Fruit fly (Drosophila melanogaster) whole organism, embryonic: ENCODE results near the gene Apoltp.

Experiments used
- Adf1 ChIP-seq: fragments of 200-800 bp; sonication (Bioruptor generic); IDR thresholded peaks from 2 replicates; pipeline ENCODE4 v1.3.6; 2022; ENCODE audit warnings: missing biosample characterization, missing genetic modification characterization
- Atf6 ChIP-seq: fragments of 200-800 bp; sonication (Bioruptor generic); IDR thresholded peaks from 2 replicates; pipeline ENCODE4 v1.3.6; 2022; ENCODE audit warnings: missing biosample characterization, missing genetic modification characterization
- B-H1 ChIP-seq: fragments of 200-800 bp; sonication (Bioruptor generic); IDR thresholded peaks from 3 replicates; pipeline ENCODE4 v1.3.6; 2022; ENCODE audit warnings: missing biosample characterization, missing genetic modification characterization
- BtbVII ChIP-seq: fragments of 200-800 bp; sonication (Bioruptor generic); optimal IDR thresholded peaks from 3 replicates; lab custom pipeline; 2017; ENCODE audit warnings: missing biosample characterization, mild to moderate bottlenecking, missing genetic modification characterization
- CG10321 ChIP-seq: fragments of 200-800 bp; sonication (Bioruptor generic); IDR thresholded peaks from 2 replicates; pipeline ENCODE4 v1.3.6; 2022; ENCODE audit warnings: missing biosample characterization, missing genetic modification characterization
- CG10462 ChIP-seq: fragments of 200-800 bp; sonication (Bioruptor generic); optimal IDR thresholded peaks from 2 replicates; lab custom pipeline; 2016; ENCODE audit warnings: missing biosample characterization, missing genetic modification characterization
- CG10543 ChIP-seq: fragments of 200-800 bp; sonication (Bioruptor generic); optimal IDR thresholded peaks from 3 replicates; lab custom pipeline; 2017; ENCODE audit warnings: missing biosample characterization, mild to moderate bottlenecking, missing genetic modification characterization, moderate library complexity
- CG11247 ChIP-seq: fragments of 200-800 bp; sonication (Bioruptor generic); IDR thresholded peaks from 2 replicates; pipeline ENCODE4 v1.3.6; 2022; ENCODE audit warnings: missing biosample characterization, missing genetic modification characterization
- CG14014 ChIP-seq: fragments of 200-800 bp; sonication (Bioruptor generic); IDR thresholded peaks from 2 replicates; pipeline ENCODE4 v1.3.6; 2022; ENCODE audit warnings: missing biosample characterization, missing genetic modification characterization
- CG15073 ChIP-seq: fragments of 200-800 bp; sonication (Bioruptor generic); optimal IDR thresholded peaks from 2 replicates; lab custom pipeline; 2016; ENCODE audit warnings: missing biosample characterization, missing genetic modification characterization
- CG15514 ChIP-seq: fragments of 200-800 bp; sonication (Bioruptor generic); optimal IDR thresholded peaks from 3 replicates; lab custom pipeline; 2017; ENCODE audit warnings: missing biosample characterization, missing genetic modification characterization, mild to moderate bottlenecking, moderate library complexity, missing genetic modification reagents
- CG1647 ChIP-seq: fragments of 200-800 bp; sonication (Bioruptor generic); optimal IDR thresholded peaks from 3 replicates; lab custom pipeline; 2016; ENCODE audit warnings: missing biosample characterization, missing genetic modification characterization
- CG17359 ChIP-seq: fragments of 200-800 bp; sonication (Bioruptor generic); optimal IDR thresholded peaks from 3 replicates; lab custom pipeline; 2018; ENCODE audit warnings: missing biosample characterization, mild to moderate bottlenecking, missing genetic modification characterization, moderate library complexity
- CG30403 ChIP-seq: fragments of 200-800 bp; sonication (Bioruptor generic); optimal IDR thresholded peaks from 3 replicates; lab custom pipeline; 2016; ENCODE audit warnings: missing biosample characterization, missing genetic modification characterization
- CG3281 ChIP-seq: fragments of 200-800 bp; sonication (Bioruptor generic); optimal IDR thresholded peaks from 3 replicates; lab custom pipeline; 2017; ENCODE audit warnings: missing biosample characterization, mild to moderate bottlenecking, missing genetic modification characterization
- CG4282 ChIP-seq: fragments of 200-800 bp; sonication (Bioruptor generic); optimal IDR thresholded peaks from 2 replicates; lab custom pipeline; 2016; ENCODE audit warnings: missing biosample characterization, missing genetic modification characterization
- CG4404 ChIP-seq: fragments of 200-800 bp; sonication (Bioruptor generic); IDR thresholded peaks from 2 replicates; pipeline ENCODE4 v1.3.6; 2022; ENCODE audit warnings: missing biosample characterization, missing genetic modification characterization
- CG4854 ChIP-seq: fragments of 200-800 bp; sonication (Bioruptor generic); optimal IDR thresholded peaks from 2 replicates; lab custom pipeline; 2016; ENCODE audit warnings: missing biosample characterization, missing genetic modification characterization, inconsistent platforms
- CG8290 ChIP-seq, 3 experiments: fragments of 200-800 bp; sonication (Bioruptor generic); optimal IDR thresholded peaks; 2 replicates each; lab custom pipeline; 2016 to 2019; ENCODE audit warnings: missing biosample characterization in 3 of 3, missing genetic modification characterization in 3 of 3, mild to moderate bottlenecking in 2 of 3, moderate library complexity in 1 of 3
- Deaf1 ChIP-seq: fragments of 200-800 bp; optimal IDR thresholded peaks from 3 replicates; lab custom pipeline; 2019; ENCODE audit warnings: missing biosample characterization, mild to moderate bottlenecking, missing genetic modification characterization, moderate library complexity
- Fer3 ChIP-seq: fragments of 200-800 bp; sonication (Bioruptor generic); optimal IDR thresholded peaks from 2 replicates; lab custom pipeline; 2018; ENCODE audit warnings: missing biosample characterization, mild to moderate bottlenecking, missing genetic modification characterization, moderate library complexity
- HLH3B ChIP-seq: fragments of 200-800 bp; sonication (Bioruptor generic); IDR thresholded peaks from 2 replicates; pipeline ENCODE4 v1.3.6; 2022; ENCODE audit warnings: missing biosample characterization, missing genetic modification characterization
- HmgD ChIP-seq: fragments of 200-800 bp; sonication (Bioruptor generic); optimal IDR thresholded peaks from 3 replicates; lab custom pipeline; 2016; ENCODE audit warnings: missing biosample characterization, missing genetic modification characterization
- Hr51 ChIP-seq, 2 experiments: fragments of 200-800 bp; sonication (Bioruptor generic); optimal IDR thresholded peaks; 2 replicates in 1 of 2; 3 replicates in 1 of 2; lab custom pipeline; 2016 to 2018; ENCODE audit warnings: missing biosample characterization in 2 of 2, missing genetic modification characterization in 2 of 2, mild to moderate bottlenecking in 1 of 2, moderate library complexity in 1 of 2
- Med ChIP-seq: fragments of 200-800 bp; sonication (Bioruptor generic); peaks from one replicate; lab custom pipeline; 2016; ENCODE audit warnings: missing biosample characterization, missing genetic modification characterization, mild to moderate bottlenecking, inconsistent platforms, moderate library complexity
- Neu2 ChIP-seq: fragments of 200-800 bp; sonication (Bioruptor generic); optimal IDR thresholded peaks from 3 replicates; lab custom pipeline; 2016; ENCODE audit warnings: missing biosample characterization, missing genetic modification characterization, borderline replicate concordance
- Nf-YC ChIP-seq: fragments of 200-800 bp; optimal IDR thresholded peaks from 3 replicates; lab custom pipeline; 2019; ENCODE audit warnings: missing biosample characterization, mild to moderate bottlenecking, missing genetic modification characterization, moderate library complexity
- Oli ChIP-seq: fragments of 200-800 bp; sonication (Bioruptor generic); optimal IDR thresholded peaks from 2 replicates; lab custom pipeline; 2018; ENCODE audit warnings: missing biosample characterization, mild to moderate bottlenecking, missing genetic modification characterization, moderate library complexity
- Pdp1 ChIP-seq, 2 experiments: fragments of 200-800 bp; sonication (Bioruptor generic); optimal IDR thresholded peaks; 3 replicates each; lab custom pipeline; 2016; ENCODE audit warnings: missing biosample characterization in 2 of 2, missing genetic modification characterization in 2 of 2, mild to moderate bottlenecking in 1 of 2, moderate library complexity in 1 of 2
- Rfx ChIP-seq: fragments of 200-800 bp; sonication (Bioruptor generic); IDR thresholded peaks from 2 replicates; pipeline ENCODE4 v1.3.6; 2022; ENCODE audit warnings: missing biosample characterization, missing genetic modification characterization
- Sry-δ ChIP-seq: fragments of 200-800 bp; sonication (Bioruptor generic); optimal IDR thresholded peaks from 2 replicates; lab custom pipeline; 2016; ENCODE audit warnings: missing biosample characterization, missing genetic modification characterization
- chinmo ChIP-seq: fragments of 200-800 bp; sonication (Bioruptor generic); IDR thresholded peaks from 4 replicates; pipeline ENCODE4 v1.3.6; 2022; ENCODE audit warnings: missing biosample characterization, missing genetic modification characterization; ENCODE audit not compliant: partially characterized antibody
- ci ChIP-seq: fragments of 200-800 bp; sonication (Bioruptor generic); IDR thresholded peaks from 3 replicates; pipeline ENCODE4 v1.3.6; 2022; ENCODE audit warnings: missing biosample characterization, missing genetic modification characterization
- corto ChIP-seq: fragments of 200-800 bp; sonication (Bioruptor generic); optimal IDR thresholded peaks from 2 replicates; lab custom pipeline; 2016; ENCODE audit warnings: missing biosample characterization, mild to moderate bottlenecking, missing genetic modification characterization, moderate library complexity
- dan ChIP-seq: fragments of 200-800 bp; sonication (Bioruptor generic); IDR thresholded peaks from 2 replicates; pipeline ENCODE4 v1.3.6; 2022; ENCODE audit warnings: missing biosample characterization, missing genetic modification characterization
- dmrt99B ChIP-seq: fragments of 200-800 bp; sonication (Bioruptor generic); optimal IDR thresholded peaks from 2 replicates; lab custom pipeline; 2018; ENCODE audit warnings: missing biosample characterization, mild to moderate bottlenecking, missing genetic modification characterization, moderate library complexity
- dysf ChIP-seq: fragments of 200-800 bp; sonication (Bioruptor generic); IDR thresholded peaks from 3 replicates; pipeline ENCODE4 v1.3.6; 2022; ENCODE audit warnings: missing biosample characterization, missing genetic modification characterization
- eyg ChIP-seq: fragments of 200-800 bp; sonication (Bioruptor generic); optimal IDR thresholded peaks from 3 replicates; lab custom pipeline; 2016; ENCODE audit warnings: missing biosample characterization, missing genetic modification characterization
- lab ChIP-seq: fragments of 200-800 bp; sonication (Bioruptor generic); optimal IDR thresholded peaks from 3 replicates; lab custom pipeline; 2017; ENCODE audit warnings: missing biosample characterization, missing genetic modification characterization, mild to moderate bottlenecking, moderate library complexity, missing genetic modification reagents
- mirr ChIP-seq: fragments of 200-800 bp; sonication (Bioruptor generic); optimal IDR thresholded peaks from 3 replicates; lab custom pipeline; 2018; ENCODE audit warnings: missing biosample characterization, mild to moderate bottlenecking, missing genetic modification characterization
- mld ChIP-seq: fragments of 200-800 bp; sonication (Bioruptor generic); IDR thresholded peaks from 3 replicates; pipeline ENCODE4 v1.3.6; 2022; ENCODE audit warnings: missing biosample characterization, missing genetic modification characterization; ENCODE audit not compliant: partially characterized antibody
- p53 ChIP-seq: fragments of 200-800 bp; sonication (Bioruptor generic); optimal IDR thresholded peaks from 2 replicates; lab custom pipeline; 2016; ENCODE audit warnings: missing biosample characterization, missing genetic modification characterization
- psq ChIP-seq: fragments of 200-800 bp; sonication (Bioruptor generic); optimal IDR thresholded peaks from 2 replicates; lab custom pipeline; 2017; ENCODE audit warnings: missing biosample characterization, missing genetic modification characterization
- scrt ChIP-seq: fragments of 200-800 bp; sonication (Bioruptor generic); optimal IDR thresholded peaks from 2 replicates; lab custom pipeline; 2018; ENCODE audit warnings: missing biosample characterization, mild to moderate bottlenecking, missing genetic modification characterization, moderate library complexity
- sd ChIP-seq: fragments of 200-800 bp; sonication (Bioruptor generic); optimal IDR thresholded peaks from 3 replicates; lab custom pipeline; 2018; ENCODE audit warnings: missing biosample characterization, mild to moderate bottlenecking, missing genetic modification characterization, moderate library complexity
- slbo ChIP-seq: fragments of 200-800 bp; sonication (Bioruptor generic); IDR thresholded peaks from 2 replicates; pipeline ENCODE4 v1.3.6; 2022; ENCODE audit warnings: missing biosample characterization, missing genetic modification characterization
- sqz ChIP-seq: fragments of 200-800 bp; sonication (Bioruptor generic); optimal IDR thresholded peaks from 3 replicates; lab custom pipeline; 2018; ENCODE audit warnings: missing biosample characterization, mild to moderate bottlenecking, missing genetic modification characterization
- tin ChIP-seq: fragments of 200-800 bp; sonication (Bioruptor generic); optimal IDR thresholded peaks from 3 replicates; lab custom pipeline; 2016; ENCODE audit warnings: missing biosample characterization, missing genetic modification characterization
- yki ChIP-seq: fragments of >200 bp; optimal IDR thresholded peaks from 3 replicates; lab custom pipeline; 2018
- zf30C ChIP-seq: fragments of 200-800 bp; sonication (Bioruptor generic); optimal IDR thresholded peaks from 3 replicates; lab custom pipeline; 2018; ENCODE audit warnings: missing biosample characterization, mild to moderate bottlenecking, missing genetic modification characterization
- zfh1 ChIP-seq: fragments of 200-800 bp; sonication (Bioruptor generic); IDR thresholded peaks from 3 replicates; pipeline ENCODE4 v1.3.6; 2022; ENCODE audit warnings: missing biosample characterization, missing genetic modification characterization
- zfh2 ChIP-seq: fragments of 200-800 bp; sonication (Bioruptor generic); optimal IDR thresholded peaks from 2 replicates; lab custom pipeline; 2016; ENCODE audit warnings: missing biosample characterization, missing genetic modification characterization

Apoltp gene

DNA sequence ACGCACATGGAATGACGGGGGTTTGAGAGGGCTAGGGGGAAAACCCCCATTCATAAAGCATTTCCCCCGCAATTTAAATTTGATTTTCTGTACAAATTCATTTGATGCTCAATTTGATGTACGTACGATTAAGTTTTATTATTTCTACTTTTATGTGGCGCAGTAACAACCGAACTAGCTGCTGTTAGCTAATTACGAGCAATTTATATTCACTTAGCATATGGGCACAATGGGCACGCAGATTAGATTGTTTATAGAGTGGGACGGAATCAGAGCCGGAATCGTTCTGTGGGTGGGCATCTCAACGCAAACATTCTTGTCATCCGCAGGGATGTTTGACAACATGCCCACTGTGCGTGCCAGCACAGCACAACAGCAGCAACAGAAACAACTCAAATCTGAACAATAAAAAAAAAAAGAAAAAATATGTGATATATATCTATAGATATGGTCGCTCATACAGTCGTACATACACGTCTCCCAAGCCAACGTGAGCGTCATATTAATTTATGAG is 37.0 kb downstream of the Apoltp start (continued):
- TF ChIP-seq dysf (0 out of 3 replicates have a peak, but pooled peaks have one; percentile 21), CG3281 (GFP tag; lab: Kevin White, UChicago) (peak; percentile 23), CG10543 (peak; percentile 14), CG14014 (no peak), Rfx (GFP tag; lab: Robert Waterston, UW) (peak; percentile 36; the same call in 1 of the 2 replicates), p53 (GFP tag; lab: Kevin White, UChicago) (no peak), yki (lab: Kevin White, UChicago) (no peak), dan (GFP tag; lab: Robert Waterston, UW) (no peak), CG15514 (GFP tag; lab: Kevin White, UChicago) (peak; percentile 11), Med (GFP tag; lab: Kevin White, UChicago) (peak; percentile 65), sd (peak; percentile 73), CG4854 (GFP tag; lab: Kevin White, UChicago) (no peak), CG4404 (GFP tag; lab: Robert Waterston, UW) (no peak), CG11247 (GFP tag; lab: Robert Waterston, UW) (no peak), dmrt99B (no peak), Oli (no peak), Hr51 (GFP tag; optimal IDR thresholded peaks at IDR 0.05; lab: Kevin White, UChicago) (no peak), Deaf1 (tag; lab: Kevin White, UChicago) (no peak), Sry-δ (GFP tag; lab: Kevin White, UChicago) (no peak), zf30C (GFP tag; lab: Kevin White, UChicago) (no peak), tin (GFP tag; lab: Kevin White, UChicago) (no peak), Atf6 (GFP tag; lab: Robert Waterston, UW) (no peak), CG8290 (GFP tag; optimal IDR thresholded peaks at IDR 0.05; lab: Kevin White, UChicago) (no peak), CG8290 (tag; optimal IDR thresholded peaks at IDR 0.05; lab: Kevin White, UChicago) (peak in 1 of 2 experiments; percentile 31), Nf-YC (peak; percentile 9), CG15073 (no peak), BtbVII (GFP tag; lab: Kevin White, UChicago) (peak; percentile 16), Pdp1 (GFP tag; optimal IDR thresholded peaks at IDR 0.05; lab: Kevin White, UChicago) (peak in 1 of 2 experiments; percentile 75), psq (GFP tag; lab: Kevin White, UChicago) (no peak), CG10462 (GFP tag; lab: Kevin White, UChicago) (no peak), CG10321 (GFP tag; lab: Robert Waterston, UW) (no peak), Fer3 (peak; percentile 0), eyg (GFP tag; lab: Kevin White, UChicago) (no peak), CG4282 (GFP tag; lab: Kevin White, UChicago) (no peak), lab (GFP tag; lab: Kevin White, UChicago) (peak; percentile 44), corto (GFP tag; lab: Kevin White, UChicago) (no peak), CG17359 (no peak), zfh1 (GFP tag; lab: Robert Waterston, UW) (0 out of 3 replicates have a peak, but pooled peaks have one; percentile 19), B-H1 (GFP tag; lab: Robert Waterston, UW) (no peak)

DNA sequence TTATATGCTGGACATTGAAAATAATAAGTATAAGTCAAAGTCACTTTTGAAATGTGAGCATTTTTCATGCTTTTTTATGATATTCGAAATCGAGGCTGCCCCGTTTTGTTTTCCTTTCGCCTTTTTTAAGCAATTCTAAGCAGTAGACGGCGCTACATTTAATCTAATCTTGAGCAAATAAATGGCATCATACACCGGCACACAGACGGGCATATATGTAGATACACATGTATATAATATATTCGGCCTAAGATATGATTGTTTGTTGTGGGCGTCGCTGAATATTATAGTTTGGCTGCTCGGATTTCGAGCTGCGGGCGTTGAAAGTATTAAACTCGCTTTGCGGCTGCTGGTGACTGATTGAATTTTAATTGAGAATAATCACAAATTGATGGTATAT is 38.3 kb downstream of the Apoltp start:
- TF ChIP-seq zfh2 (GFP tag; lab: Kevin White, UChicago): no peak
- TF ChIP-seq scrt (GFP tag; lab: Kevin White, UChicago): no peak
- no peak for TF ChIP-seq CG4404 (GFP tag; lab: Robert Waterston, UW)
- TF ChIP-seq slbo (GFP tag; lab: Robert Waterston, UW): 0 out of 2 replicates have a peak, but pooled peaks have one; percentile 25
- no peak for TF ChIP-seq mld
- TF ChIP-seq CG1647: no peak
- TF ChIP-seq BtbVII (GFP tag; lab: Kevin White, UChicago): no peak
- TF ChIP-seq Med (GFP tag; lab: Kevin White, UChicago): peak; percentile 85
- TF ChIP-seq sqz (GFP tag; lab: Kevin White, UChicago): no peak
- TF ChIP-seq ci (GFP tag; lab: Robert Waterston, UW): no peak
- no peak for TF ChIP-seq HLH3B (GFP tag; lab: Robert Waterston, UW)
- no peak for TF ChIP-seq Adf1 (GFP tag; lab: Robert Waterston, UW)
- TF ChIP-seq HmgD (GFP tag; lab: Kevin White, UChicago): no peak
- TF ChIP-seq chinmo (GFP tag; lab: Robert Waterston, UW): no peak
- peak; percentile 4 for TF ChIP-seq mirr (GFP tag; lab: Kevin White, UChicago)
- TF ChIP-seq Neu2 (GFP tag; lab: Kevin White, UChicago): no peak
- TF ChIP-seq CG30403: no peak
